Fruit fly (Drosophila melanogaster): ENCODE data around the gene CG7156.

Gene CG7156

dm6 chr3R:18230229-18230628 lies 11.7 kb downstream of the CG7156 start:
- TF ChIP-seq CG8478 (optimal IDR thresholded peaks at IDR 0.05) = no peak
- no peak for TF ChIP-seq CTCF (optimal IDR thresholded peaks at IDR 0.05)

DNA sequence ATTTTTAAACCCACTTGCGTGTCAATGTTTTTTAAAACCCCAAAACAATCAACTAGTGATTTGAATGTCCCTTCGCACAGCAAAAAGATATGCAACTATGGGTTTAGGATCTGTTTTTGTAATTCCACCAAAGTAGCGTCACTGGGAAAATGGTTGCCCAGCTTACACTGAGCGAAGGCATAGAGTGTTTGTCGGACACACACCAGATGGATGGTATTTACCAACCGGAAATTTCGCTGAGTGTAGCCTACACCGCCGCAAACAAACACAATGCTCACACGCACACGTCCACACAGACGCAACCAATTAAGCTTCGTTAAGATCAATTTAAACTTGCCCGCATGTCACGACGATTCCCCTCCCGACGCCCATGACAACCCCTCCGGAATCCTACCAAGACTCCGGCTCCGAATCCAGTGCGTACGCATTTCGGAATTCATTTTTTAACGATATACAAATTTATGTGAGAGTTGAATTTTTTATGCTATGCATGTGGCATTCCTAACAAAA lies 13.2 kb downstream of the CG7156 start:
- TF ChIP-seq CG8478 (optimal IDR thresholded peaks at IDR 0.05) (no peak), CTCF (optimal IDR thresholded peaks at IDR 0.05) (no peak)

- TF ChIP-seq CTCF (optimal IDR thresholded peaks at IDR 0.05) (no peak), CG8478 (optimal IDR thresholded peaks at IDR 0.05) (no peak)
These were observed 14.6 kb downstream of the CG7156 start for dm6 chr3R:18227385-18227784.

DNA sequence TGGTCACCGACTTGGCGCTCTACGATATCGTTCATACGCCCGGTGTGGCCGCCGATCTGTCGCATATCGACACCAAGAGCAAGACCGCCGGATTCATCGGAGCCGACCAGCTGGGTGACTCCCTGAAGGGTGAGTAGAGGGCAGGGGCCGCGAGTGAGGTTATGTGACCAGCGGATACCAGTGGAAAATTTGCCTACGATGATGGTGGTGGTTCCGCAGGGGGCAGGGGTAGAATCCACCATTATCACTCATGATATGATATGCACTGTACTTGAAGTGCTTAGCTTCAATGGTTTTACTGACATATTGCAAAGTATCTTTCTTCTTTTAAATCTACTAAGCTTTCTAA lies 15.2 kb downstream of the CG7156 start:
- no peak for TF ChIP-seq CTCF (optimal IDR thresholded peaks at IDR 0.05)
- no peak for TF ChIP-seq CG8478 (optimal IDR thresholded peaks at IDR 0.05)

dm6 chr3R:18226043-18226808 lies 15.7 kb downstream of the CG7156 start, which contains the start of the genes CG7168 and Mdh2:
TSS of gene CG7168 (minus strand) at chr3R:18226082.
TSS of gene Mdh2 (plus strand) at chr3R:18226396.
- no peak for TF ChIP-seq CTCF (optimal IDR thresholded peaks at IDR 0.05)
- TF ChIP-seq CG8478 (optimal IDR thresholded peaks at IDR 0.05) = no peak

DNA sequence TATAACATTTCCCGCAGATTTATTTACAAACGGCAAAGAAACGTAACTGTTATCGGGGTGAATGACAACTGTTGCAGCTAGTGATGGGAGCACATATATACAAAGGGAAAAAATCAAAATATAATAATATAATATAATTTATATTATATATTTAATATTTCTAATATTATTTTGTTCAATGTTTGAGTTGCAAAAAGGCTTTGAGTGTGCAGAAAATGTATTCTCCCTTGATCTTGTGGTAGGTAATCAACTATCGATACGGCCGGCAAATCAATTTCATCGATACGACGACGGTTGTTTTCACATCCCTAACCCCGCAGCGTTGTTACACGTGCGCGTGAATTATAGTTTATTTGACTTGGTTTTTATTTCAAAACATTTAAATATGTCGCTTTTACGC lies 18.5 kb downstream of the CG7156 start, which contains the start of the genes mTerf5 and Non3:
Gene mTerf5 (minus strand): TSS at position 249 of the 400 bp plus-strand sequence.
Gene Non3 (plus strand): TSS at position 289 of the 400 bp plus-strand sequence.
- no peak for TF ChIP-seq CG8478 (optimal IDR thresholded peaks at IDR 0.05)
- TF ChIP-seq CTCF (optimal IDR thresholded peaks at IDR 0.05) = no peak

dm6 chr3R:18220211-18220749 lies 21.7 kb downstream of the CG7156 start, which contains the start of the genes CG7988 and CG7183:
TSS of gene CG7988 (plus strand) at chr3R:18220526.
TSS of gene CG7183 (minus strand) at chr3R:18220699.
- TF ChIP-seq CTCF (optimal IDR thresholded peaks at IDR 0.05) (no peak), CG8478 (optimal IDR thresholded peaks at IDR 0.05) (no peak)

DNA sequence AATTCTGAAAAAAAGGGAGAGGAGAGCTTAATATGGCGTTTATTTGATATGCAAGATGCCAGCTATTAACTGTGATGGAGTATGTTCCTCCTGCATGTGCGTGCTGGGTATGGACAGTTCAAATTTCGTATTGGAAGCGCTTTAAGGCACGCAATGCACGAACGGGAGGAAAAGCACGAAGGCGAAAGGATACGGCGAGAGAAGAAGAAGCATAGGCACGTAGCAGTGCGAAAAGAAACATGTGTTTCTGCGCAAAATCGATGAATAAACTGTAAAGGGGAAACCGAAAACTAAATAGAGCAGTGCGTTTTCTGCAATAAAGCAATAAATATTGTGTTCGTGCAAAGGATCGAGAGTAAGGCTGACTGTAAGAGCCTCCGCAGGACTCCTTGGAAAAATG lies 26.1 kb downstream of the CG7156 start, which contains the start of gene CG14314:
Gene CG14314 (plus strand): TSS at position 243 of the 400 bp plus-strand sequence.
- TF ChIP-seq CTCF (optimal IDR thresholded peaks at IDR 0.05) (no peak), CG8478 (optimal IDR thresholded peaks at IDR 0.05) (no peak)

DNA sequence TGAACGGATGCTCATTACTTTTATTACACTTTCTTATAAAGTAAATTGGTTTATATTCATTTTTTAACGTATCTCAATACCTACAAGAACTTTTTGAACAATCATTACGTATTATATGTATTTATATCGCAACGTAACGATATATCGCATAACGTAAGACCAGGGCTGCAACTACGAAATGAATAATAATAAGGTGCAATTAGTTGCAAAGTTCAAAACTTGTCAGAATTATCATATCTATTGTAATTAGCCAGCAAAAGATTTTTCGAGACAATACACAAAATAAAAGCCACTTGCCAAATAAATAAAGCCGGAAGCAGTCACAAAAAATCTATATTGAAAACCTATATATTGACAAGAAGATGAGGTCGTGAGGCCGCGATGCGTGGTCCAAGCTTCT lies 26.7 kb downstream of the CG7156 start:
- TF ChIP-seq CG8478 (optimal IDR thresholded peaks at IDR 0.05) (no peak), CTCF (optimal IDR thresholded peaks at IDR 0.05) (no peak)

DNA sequence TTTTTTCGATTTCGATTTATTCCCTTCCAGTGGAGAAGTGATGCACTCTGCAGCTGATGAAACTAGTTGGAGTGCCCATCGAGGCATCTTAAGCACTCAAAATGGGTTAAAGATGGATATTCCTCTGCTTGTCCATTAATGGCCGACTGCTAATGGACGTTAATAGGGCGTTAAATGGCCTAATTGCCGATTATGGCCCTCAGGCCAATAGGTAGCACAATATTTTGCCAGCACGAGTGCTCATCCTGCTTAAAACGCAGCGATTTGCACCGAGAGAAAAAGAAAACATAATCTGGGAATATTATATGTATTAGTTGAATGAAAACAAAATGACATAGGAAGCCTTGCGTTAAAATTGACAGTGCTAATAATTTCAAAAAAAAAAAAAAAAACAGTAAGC lies 33.5 kb downstream of the CG7156 start, which contains the start of gene CG44158:
Gene CG44158 (plus strand): TSS at position 301 of the 400 bp plus-strand sequence.
- no peak for TF ChIP-seq CTCF (optimal IDR thresholded peaks at IDR 0.05)
- TF ChIP-seq CG8478 (optimal IDR thresholded peaks at IDR 0.05) = no peak

dm6 chr3R:18199885-18200249 lies 42.1 kb downstream of the CG7156 start:
- no peak for TF ChIP-seq CG8478 (optimal IDR thresholded peaks at IDR 0.05)
- TF ChIP-seq CTCF (optimal IDR thresholded peaks at IDR 0.05) = no peak

DNA sequence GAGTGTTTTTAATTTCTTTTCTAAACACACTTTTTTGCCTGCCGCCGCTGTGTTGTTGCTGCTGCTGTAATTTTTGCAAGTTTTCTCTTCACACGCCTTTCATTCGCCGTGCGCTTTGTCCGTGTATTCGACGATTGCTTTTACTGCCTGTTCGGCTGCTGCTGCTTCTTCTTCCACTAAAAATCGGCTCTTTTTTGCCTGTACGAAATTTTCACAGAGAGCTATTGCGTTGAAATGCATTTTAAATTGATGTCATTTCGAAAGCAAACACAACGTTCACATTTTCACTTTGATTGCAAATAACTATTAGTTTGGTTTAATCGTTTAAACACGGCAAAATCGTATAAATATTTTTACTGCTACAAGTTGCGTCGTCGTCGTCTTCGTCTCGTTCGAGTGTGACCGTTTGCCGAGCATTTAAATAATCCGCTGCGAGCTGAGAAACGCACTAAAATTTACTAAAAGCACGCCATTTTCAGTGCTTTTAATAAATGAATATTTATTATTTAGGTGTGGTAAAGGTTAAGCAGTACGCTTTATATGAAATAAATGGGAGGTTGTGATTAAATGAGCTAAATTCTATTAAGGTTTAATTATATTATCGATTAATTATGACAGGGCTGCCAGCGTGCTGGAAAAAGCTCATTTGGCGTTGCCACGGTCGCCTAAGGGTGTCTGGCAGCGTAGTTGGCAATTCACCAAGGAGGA lies 42.6 kb downstream of the CG7156 start, which contains the start of the genes Ssdp and CG7985:
Gene Ssdp (minus strand): TSS at position 419 of the 708 bp plus-strand sequence.
Gene CG7985 (plus strand): TSS at position 681 of the 708 bp plus-strand sequence.
- TF ChIP-seq CG8478 (optimal IDR thresholded peaks at IDR 0.05) (no peak), CTCF (optimal IDR thresholded peaks at IDR 0.05) (no peak)

- no peak for TF ChIP-seq CG8478 (optimal IDR thresholded peaks at IDR 0.05)
These were observed 43.3 kb downstream of the CG7156 start for dm6 chr3R:18198518-18199118.

- no peak for TF ChIP-seq CTCF (optimal IDR thresholded peaks at IDR 0.05)
- no peak for TF ChIP-seq CG8478 (optimal IDR thresholded peaks at IDR 0.05)
These were observed 44.2 kb downstream of the CG7156 start for dm6 chr3R:18197802-18198148.
